In genomic region chrIV:12391003-12391637, ce11 we compare ENCODE assay signal across 5 worm cellular contexts.
TF ChIP-seq lines count a peak whose summit lies in the region.

Gene rps-23 (minus strand): TSS chrIV:12391053.
Gene dpm-3 (plus strand): TSS chrIV:12391587.

TF ChIP-seq in whole organism, L1 larva, 84 proteins besides CTCF, POLR2A, EP300 and RAD21 (continues in another document):
- peak; percentile 100 for TF ChIP-seq lsy-2 (tag; optimal IDR thresholded peaks at IDR 0.05; lab: Kevin White, UChicago)
- peak; percentile 96 for TF ChIP-seq snu-23 (GFP tag; optimal IDR thresholded peaks at IDR 0.05; lab: Kevin White, UChicago)
- TF ChIP-seq C16A3.4 (tag; optimal IDR thresholded peaks at IDR 0.05; lab: Kevin White, UChicago): peak; percentile 97
- TF ChIP-seq elt-2 (tag; optimal IDR thresholded peaks at IDR 0.05; lab: Kevin White, UChicago): peak; percentile 79
- TF ChIP-seq fkh-10 (GFP tag; optimal IDR thresholded peaks at IDR 0.05; lab: Kevin White, UChicago): peak; percentile 81
- peak; percentile 81 for TF ChIP-seq aly-2 (tag; optimal IDR thresholded peaks at IDR 0.05; lab: Kevin White, UChicago)
- TF ChIP-seq nhr-84 (tag; optimal IDR thresholded peaks at IDR 0.05; lab: Kevin White, UChicago): no peak
- TF ChIP-seq mef-2 (tag; optimal IDR thresholded peaks at IDR 0.05; lab: Kevin White, UChicago): no peak
- no peak for TF ChIP-seq unc-62 (GFP tag; optimal IDR thresholded peaks at IDR 0.05; lab: Kevin White, UChicago)
- TF ChIP-seq aha-1 (tag; optimal IDR thresholded peaks at IDR 0.05; lab: Kevin White, UChicago): peak; percentile 37
- TF ChIP-seq elt-3 (tag; optimal IDR thresholded peaks at IDR 0.05; lab: Kevin White, UChicago): peak in 5 of 6 experiments; percentile 27 to 86 (median 72)
- peak; percentile 10 for TF ChIP-seq efl-3 (GFP tag; optimal IDR thresholded peaks at IDR 0.05; lab: Kevin White, UChicago)
- no peak for TF ChIP-seq C34B4.2 (tag; optimal IDR thresholded peaks at IDR 0.05; lab: Kevin White, UChicago)
- TF ChIP-seq Y116A8C.19 (tag; optimal IDR thresholded peaks at IDR 0.05; lab: Kevin White, UChicago; ENCODE audit: borderline replicate concordance): peak; percentile 53
- TF ChIP-seq ceh-90 (tag; optimal IDR thresholded peaks at IDR 0.05; lab: Kevin White, UChicago): peak; percentile 85
- peak; percentile 93 for TF ChIP-seq swsn-7 (tag; optimal IDR thresholded peaks at IDR 0.05; lab: Kevin White, UChicago)
- TF ChIP-seq sup-37 (GFP tag; optimal IDR thresholded peaks at IDR 0.05; lab: Kevin White, UChicago): peak; percentile 74
- TF ChIP-seq lin-39 (tag; optimal IDR thresholded peaks at IDR 0.05; lab: Kevin White, UChicago): peak; percentile 85

TF ChIP-seq in whole organism, L3 larva, 47 proteins besides CTCF, POLR2A, EP300 and RAD21 (continues in another document):
- TF ChIP-seq nhr-77 (tag; optimal IDR thresholded peaks at IDR 0.05; lab: Kevin White, UChicago) (peak; percentile 53), elt-1 (tag; optimal IDR thresholded peaks at IDR 0.05; lab: Kevin White, UChicago) (peak; percentile 45), fkh-10 (GFP tag; optimal IDR thresholded peaks at IDR 0.05; lab: Kevin White, UChicago) (peak; percentile 51), nhr-11 (tag; optimal IDR thresholded peaks at IDR 0.05; lab: Kevin White, UChicago) (peak; percentile 61), unc-39 (tag; optimal IDR thresholded peaks at IDR 0.05; lab: Kevin White, UChicago) (no peak), tbx-2 (tag; optimal IDR thresholded peaks at IDR 0.05; lab: Kevin White, UChicago) (peak; percentile 60), nhr-25 (tag; optimal IDR thresholded peaks at IDR 0.05; lab: Kevin White, UChicago) (peak; percentile 95), nhr-28 (tag; optimal IDR thresholded peaks at IDR 0.05; lab: Kevin White, UChicago) (no peak), ztf-11 (tag; optimal IDR thresholded peaks at IDR 0.05; lab: Kevin White, UChicago) (no peak), nhr-237 (tag; optimal IDR thresholded peaks at IDR 0.05; lab: Kevin White, UChicago) (no peak), nhr-76 (tag; optimal IDR thresholded peaks at IDR 0.05; lab: Kevin White, UChicago) (peak; percentile 66), eor-1 (tag; optimal IDR thresholded peaks at IDR 0.05; lab: Kevin White, UChicago) (peak in 1 of 2 experiments; percentile 73), egl-5 (tag; optimal IDR thresholded peaks at IDR 0.05; lab: Kevin White, UChicago) (peak; percentile 58), egl-27 (tag; optimal IDR thresholded peaks at IDR 0.05; lab: Kevin White, UChicago) (peak; percentile 20), R02D3.7 (tag; optimal IDR thresholded peaks at IDR 0.05; lab: Kevin White, UChicago) (peak; percentile 89), ama-1 (optimal IDR thresholded peaks at IDR 0.05; lab: Kevin White, UChicago) (peak; percentile 73), hmg-11 (tag; optimal IDR thresholded peaks at IDR 0.05; lab: Kevin White, UChicago) (peak; percentile 60), lin-39 (tag; optimal IDR thresholded peaks at IDR 0.05; lab: Kevin White, UChicago) (peak; percentile 92), nhr-43 (tag; optimal IDR thresholded peaks at IDR 0.05; lab: Kevin White, UChicago; ENCODE audit: poor library complexity, severe bottlenecking) (peak; percentile 96)

TF ChIP-seq in whole organism, early embryonic, 17 proteins besides CTCF, POLR2A, EP300 and RAD21:
- peak; percentile 57; the same call in 1 of the 2 replicates for TF ChIP-seq tbx-11 (GFP tag; IDR thresholded peaks at IDR 0.05; lab: Robert Waterston, UW)
- TF ChIP-seq scrt-1 (GFP tag; IDR thresholded peaks at IDR 0.05; lab: Robert Waterston, UW): no peak
- TF ChIP-seq B0310.2 (tag; optimal IDR thresholded peaks at IDR 0.05; lab: Kevin White, UChicago): peak; percentile 15
- no peak for TF ChIP-seq ets-7 (tag; optimal IDR thresholded peaks at IDR 0.05; lab: Kevin White, UChicago)
- peak; percentile 52 for TF ChIP-seq F13C5.2 (tag; optimal IDR thresholded peaks at IDR 0.05; lab: Kevin White, UChicago)
- TF ChIP-seq aly-1 (tag; optimal IDR thresholded peaks at IDR 0.05; lab: Kevin White, UChicago): no peak
- TF ChIP-seq ama-1 (optimal IDR thresholded peaks at IDR 0.05; lab: Kevin White, UChicago): no peak
- TF ChIP-seq hmbx-1 (tag; optimal IDR thresholded peaks at IDR 0.05; lab: Kevin White, UChicago): no peak
- peak; percentile 83 for TF ChIP-seq pes-1 (GFP tag; IDR thresholded peaks at IDR 0.05; lab: Robert Waterston, UW)
- TF ChIP-seq tra-4 (tag; optimal IDR thresholded peaks at IDR 0.05; lab: Kevin White, UChicago): no peak
- TF ChIP-seq hmg-4 (GFP tag; optimal IDR thresholded peaks at IDR 0.05; lab: Kevin White, UChicago): peak; percentile 29
- peak; percentile 11 for TF ChIP-seq hnd-1 (tag; optimal IDR thresholded peaks at IDR 0.05; lab: Kevin White, UChicago)
- TF ChIP-seq ceh-13 (GFP tag; optimal IDR thresholded peaks at IDR 0.05; lab: Kevin White, UChicago): no peak
- peak; percentile 83 for TF ChIP-seq tbx-37 (GFP tag; conservative IDR thresholded peaks at IDR 0.05; lab: Robert Waterston, UW)
- peak; percentile 59 for TF ChIP-seq flt-1 (GFP tag; IDR thresholded peaks at IDR 0.05; lab: Robert Waterston, UW)
- TF ChIP-seq ceh-36 (tag; optimal IDR thresholded peaks at IDR 0.05; lab: Kevin White, UChicago): peak; percentile 2

TF ChIP-seq in whole organism, midembryonic, 9 proteins besides CTCF, POLR2A, EP300 and RAD21:
- TF ChIP-seq med-1 (GFP tag; optimal IDR thresholded peaks at IDR 0.05; lab: Kevin White, UChicago; ENCODE audit: insufficient read depth) (no peak), ztf-23 (GFP tag; IDR thresholded peaks at IDR 0.05; lab: Robert Waterston, UW) (peak; percentile 83), flt-1 (GFP tag; IDR thresholded peaks at IDR 0.05; lab: Robert Waterston, UW) (peak; percentile 87), ref-1 (GFP tag; conservative IDR thresholded peaks at IDR 0.05; lab: Robert Waterston, UW) (no peak), klf-2 (GFP tag; conservative IDR thresholded peaks at IDR 0.05; lab: Robert Waterston, UW) (peak; percentile 64; the same call in 1 of the 2 replicates), cog-1 (tag; optimal IDR thresholded peaks at IDR 0.05; lab: Kevin White, UChicago) (peak; percentile 60), T22C8.4 (GFP tag; IDR thresholded peaks at IDR 0.05; lab: Robert Waterston, UW) (no peak), tab-1 (GFP tag; IDR thresholded peaks at IDR 0.05; lab: Robert Waterston, UW) (0 out of 2 replicates have a peak, but pooled peaks have one; percentile 43), ztf-29 (GFP tag; IDR thresholded peaks at IDR 0.05; lab: Robert Waterston, UW) (0 out of 2 replicates have a peak, but pooled peaks have one; percentile 8)

TF ChIP-seq in whole organism, young adult, 124 proteins besides CTCF, POLR2A, EP300 and RAD21 (continues in another document):
- TF ChIP-seq ets-4 (GFP tag; optimal IDR thresholded peaks at IDR 0.05; lab: Kevin White, UChicago): no peak
- TF ChIP-seq ceh-100 (GFP tag; IDR thresholded peaks at IDR 0.05; lab: Robert Waterston, UW): peak; percentile 83
- no peak for TF ChIP-seq sea-2 (GFP tag; IDR thresholded peaks at IDR 0.05; lab: Robert Waterston, UW)
- TF ChIP-seq ztf-22 (GFP tag; optimal IDR thresholded peaks at IDR 0.05; lab: Kevin White, UChicago): no peak
- peak; percentile 71 for TF ChIP-seq F52B5.7 (tag; optimal IDR thresholded peaks at IDR 0.05; lab: Kevin White, UChicago)
- TF ChIP-seq lin-35 (GFP tag; optimal IDR thresholded peaks at IDR 0.05; lab: Kevin White, UChicago): peak in 2 of 3 experiments; percentile 18 to 86
- peak; percentile 91 for TF ChIP-seq K12H6.12 (tag; optimal IDR thresholded peaks at IDR 0.05; lab: Kevin White, UChicago)
- TF ChIP-seq bed-1 (GFP tag; IDR thresholded peaks at IDR 0.05; lab: Robert Waterston, UW): 0 out of 2 replicates have a peak, but pooled peaks have one; percentile 19
- peak; percentile 90 for TF ChIP-seq rcor-1 (GFP tag; IDR thresholded peaks at IDR 0.05; lab: Robert Waterston, UW)
- no peak for TF ChIP-seq sdz-38 (tag; optimal IDR thresholded peaks at IDR 0.05; lab: Kevin White, UChicago)
- no peak for TF ChIP-seq akir-1 (GFP tag; optimal IDR thresholded peaks at IDR 0.05; lab: Kevin White, UChicago)
- no peak for TF ChIP-seq F37B4.10 (GFP tag; IDR thresholded peaks at IDR 0.05; lab: Robert Waterston, UW)
- TF ChIP-seq attf-5 (GFP tag; optimal IDR thresholded peaks at IDR 0.05; lab: Kevin White, UChicago): peak; percentile 95
- TF ChIP-seq ceh-27 (GFP tag; optimal IDR thresholded peaks at IDR 0.05; lab: Kevin White, UChicago): peak; percentile 97
- peak; percentile 89 for TF ChIP-seq Y79H2A.3 (GFP tag; conservative IDR thresholded peaks at IDR 0.05; lab: Robert Waterston, UW)
- no peak for TF ChIP-seq aptf-3 (GFP tag; IDR thresholded peaks at IDR 0.05; lab: Robert Waterston, UW)
- peak; percentile 93 for TF ChIP-seq aptf-2 (GFP tag; conservative IDR thresholded peaks at IDR 0.05; lab: Robert Waterston, UW)
- TF ChIP-seq rec-8 (tag; optimal IDR thresholded peaks at IDR 0.05; lab: Kevin White, UChicago): peak; percentile 68 to 85
- peak; percentile 73 for TF ChIP-seq somi-1 (GFP tag; optimal IDR thresholded peaks at IDR 0.05; lab: Kevin White, UChicago)
- TF ChIP-seq ceh-40 (GFP tag; IDR thresholded peaks at IDR 0.05; lab: Robert Waterston, UW): peak; percentile 86
- TF ChIP-seq F33H1.4 (GFP tag; IDR thresholded peaks at IDR 0.05; lab: Robert Waterston, UW): peak; percentile 98
- TF ChIP-seq ekl-4 (GFP tag; IDR thresholded peaks at IDR 0.05; lab: Robert Waterston, UW): peak; percentile 95
- TF ChIP-seq lsy-27 (tag; optimal IDR thresholded peaks at IDR 0.05; lab: Kevin White, UChicago; ENCODE audit: borderline replicate concordance, insufficient read depth): no peak
- peak; percentile 84 for TF ChIP-seq Y56A3A.18 (GFP tag; IDR thresholded peaks at IDR 0.05; lab: Robert Waterston, UW)
- TF ChIP-seq lin-54 (GFP tag; optimal IDR thresholded peaks at IDR 0.05; lab: Kevin White, UChicago): peak; percentile 91
- peak; percentile 96 for TF ChIP-seq bed-2 (GFP tag; IDR thresholded peaks at IDR 0.05; lab: Robert Waterston, UW)
- TF ChIP-seq F57C9.4 (tag; optimal IDR thresholded peaks at IDR 0.05; lab: Kevin White, UChicago): no peak
- no peak for TF ChIP-seq unc-62 (GFP tag; optimal IDR thresholded peaks at IDR 0.05; lab: Kevin White, UChicago)
- TF ChIP-seq B0019.2 (GFP tag; conservative IDR thresholded peaks at IDR 0.05; lab: Robert Waterston, UW): peak; percentile 96
- no peak for TF ChIP-seq hlh-12 (tag; optimal IDR thresholded peaks at IDR 0.05; lab: Kevin White, UChicago)
- no peak for TF ChIP-seq F10E7.11 (tag; optimal IDR thresholded peaks at IDR 0.05; lab: Kevin White, UChicago)
- TF ChIP-seq attf-6 (GFP tag; IDR thresholded peaks at IDR 0.05; lab: Robert Waterston, UW): peak; percentile 86
- no peak for TF ChIP-seq fkh-3 (tag; optimal IDR thresholded peaks at IDR 0.05; lab: Kevin White, UChicago)
- no peak for TF ChIP-seq T26A5.8 (tag; optimal IDR thresholded peaks at IDR 0.05; lab: Kevin White, UChicago)
- peak; percentile 60; the same call in 1 of the 2 replicates for TF ChIP-seq B0336.3 (GFP tag; IDR thresholded peaks at IDR 0.05; lab: Robert Waterston, UW)
- TF ChIP-seq efl-1 (GFP tag; optimal IDR thresholded peaks at IDR 0.05; lab: Kevin White, UChicago): peak; percentile 60

Comparison
In these comparisons a context has a peak if more than half of its experiments do, and no peak if none do; other contexts are left out.
1. Of the 8 proteins assayed by ChIP-seq in both whole organism, young adult and whole organism, L1 larva: peak only in whole organism, young adult: none; only in whole organism, L1 larva: ama-1 and nhr-90; in both: dpl-1, efl-1, lin-35, snpc-4 and unc-130; in neither: 1.